Worm (Caenorhabditis elegans): ENCODE measurements around the gene ced-2.

The ced-2 gene

DNA sequence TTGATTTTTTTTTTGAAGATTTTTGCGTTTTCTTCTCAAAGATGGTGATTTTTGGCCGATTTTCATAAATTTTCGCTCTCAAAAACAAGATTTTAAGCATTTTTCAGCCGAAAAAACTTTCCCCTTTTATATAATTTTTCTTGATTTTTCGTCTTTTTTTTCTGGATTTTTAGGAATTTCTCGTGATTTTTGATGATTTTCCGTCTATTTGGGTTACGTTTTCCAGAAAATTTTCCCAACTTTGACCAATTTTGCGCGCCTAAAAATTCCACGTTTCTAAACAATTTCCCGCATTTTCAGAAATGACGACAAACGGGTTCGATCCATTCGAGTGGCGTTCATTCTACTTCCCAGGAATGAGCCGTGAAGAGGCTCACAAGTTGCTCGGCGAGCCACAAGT, at the start of gene ced-2:
Gene ced-2, plus strand, starts transcription at position 301 of the 400 bp plus-strand sequence.
- no peak for TF ChIP-seq nhr-76 (tag; optimal IDR thresholded peaks at IDR 0.05)
- no peak for TF ChIP-seq dmd-8 (GFP tag; IDR thresholded peaks at IDR 0.05)
- no peak for TF ChIP-seq lsy-2 (tag; optimal IDR thresholded peaks at IDR 0.05)
- no peak for TF ChIP-seq daf-8 (GFP tag; IDR thresholded peaks at IDR 0.05)
- no peak for TF ChIP-seq nhr-28 (tag; optimal IDR thresholded peaks at IDR 0.05)
- no peak for TF ChIP-seq hlh-30 (tag; optimal IDR thresholded peaks at IDR 0.05; ENCODE audit: insufficient read depth)
- TF ChIP-seq F49E8.2 (tag; optimal IDR thresholded peaks at IDR 0.05; ENCODE audit: borderline replicate concordance) = no peak
- no peak for TF ChIP-seq spr-1 (tag; optimal IDR thresholded peaks at IDR 0.05)
- no peak for TF ChIP-seq tra-1 (GFP tag; IDR thresholded peaks at IDR 0.05)
- no peak for TF ChIP-seq fkh-10 (GFP tag; optimal IDR thresholded peaks at IDR 0.05)
- TF ChIP-seq nhr-42 (GFP tag; IDR thresholded peaks at IDR 0.05) = no peak
- TF ChIP-seq spr-3 (GFP tag; optimal IDR thresholded peaks at IDR 0.05) = no peak
- no peak for TF ChIP-seq hlh-11 (tag; optimal IDR thresholded peaks at IDR 0.05)
- TF ChIP-seq egl-43 (GFP tag; IDR thresholded peaks at IDR 0.05) = no peak
- no peak for TF ChIP-seq sdz-12 (GFP tag; optimal IDR thresholded peaks at IDR 0.05)

- no peak for TF ChIP-seq skn-1 (tag; optimal IDR thresholded peaks at IDR 0.05)
- TF ChIP-seq nhr-42 (GFP tag; IDR thresholded peaks at IDR 0.05) = no peak
- no peak for TF ChIP-seq fos-1 (tag; optimal IDR thresholded peaks at IDR 0.05)
- peak; percentile 1 for TF ChIP-seq nhr-25 (tag; optimal IDR thresholded peaks at IDR 0.05; ENCODE audit: borderline replicate concordance, insufficient read depth)
- no peak for TF ChIP-seq lin-13 (GFP tag; optimal IDR thresholded peaks at IDR 0.05)
- TF ChIP-seq php-3 (GFP tag; IDR thresholded peaks at IDR 0.05) = no peak
- TF ChIP-seq ceh-62 (tag; optimal IDR thresholded peaks at IDR 0.05) = no peak
- no peak for TF ChIP-seq unc-62 (GFP tag; optimal IDR thresholded peaks at IDR 0.05 in 1 of 2)
- no peak for TF ChIP-seq unc-62 (tag; optimal IDR thresholded peaks at IDR 0.05)
- no peak for TF ChIP-seq ceh-28 (tag; optimal IDR thresholded peaks at IDR 0.05)
- TF ChIP-seq lsy-2 (tag; optimal IDR thresholded peaks at IDR 0.05) = no peak
- TF ChIP-seq hlh-30 (tag; optimal IDR thresholded peaks at IDR 0.05; ENCODE audit: insufficient read depth) = no peak
- TF ChIP-seq dmd-9 (GFP tag; IDR thresholded peaks at IDR 0.05) = no peak
- TF ChIP-seq ceh-82 (tag; optimal IDR thresholded peaks at IDR 0.05) = no peak
- TF ChIP-seq fkh-10 (GFP tag; optimal IDR thresholded peaks at IDR 0.05) = no peak
- no peak for TF ChIP-seq Y105C5A.15 (GFP tag; IDR thresholded peaks at IDR 0.05)
- no peak for TF ChIP-seq nhr-28 (tag; optimal IDR thresholded peaks at IDR 0.05)
- no peak for TF ChIP-seq nhr-11 (tag; optimal IDR thresholded peaks at IDR 0.05)
- no peak for TF ChIP-seq gei-8 (GFP tag; optimal IDR thresholded peaks at IDR 0.05)
- TF ChIP-seq nhr-77 (tag; optimal IDR thresholded peaks at IDR 0.05) = no peak
- TF ChIP-seq hlh-11 (tag; optimal IDR thresholded peaks at IDR 0.05) = no peak
- no peak for TF ChIP-seq ctbp-1 (GFP tag; IDR thresholded peaks at IDR 0.05)
- no peak for TF ChIP-seq Y48G9A.11 (GFP tag; IDR thresholded peaks at IDR 0.05)
- no peak for TF ChIP-seq nhr-48 (tag; optimal IDR thresholded peaks at IDR 0.05)
- TF ChIP-seq aha-1 (tag) = peak; percentile 70
- no peak for TF ChIP-seq dmd-6 (GFP tag; IDR thresholded peaks at IDR 0.05)
- TF ChIP-seq zfp-2 (tag; optimal IDR thresholded peaks at IDR 0.05) = no peak
- TF ChIP-seq vab-7 (GFP tag; IDR thresholded peaks at IDR 0.05) = no peak
- TF ChIP-seq ama-1 (optimal IDR thresholded peaks at IDR 0.05) = peak; percentile 85
- TF ChIP-seq daf-19 (GFP tag; conservative IDR thresholded peaks at IDR 0.05) = no peak
- no peak for TF ChIP-seq ces-1 (GFP tag; optimal IDR thresholded peaks at IDR 0.05)
- TF ChIP-seq nhr-10 (tag; optimal IDR thresholded peaks at IDR 0.05) = no peak
- no peak for TF ChIP-seq cey-2 (tag; optimal IDR thresholded peaks at IDR 0.05; ENCODE audit: borderline replicate concordance, insufficient read depth)
- no peak for TF ChIP-seq tra-1 (GFP tag; IDR thresholded peaks at IDR 0.05)
- TF ChIP-seq hif-1 (tag; optimal IDR thresholded peaks at IDR 0.05) = no peak
- TF ChIP-seq unc-39 (tag; optimal IDR thresholded peaks at IDR 0.05) = no peak
- no peak for TF ChIP-seq pha-4 (GFP tag; IDR thresholded peaks at IDR 0.05)
- no peak for TF ChIP-seq pha-4 (tag; optimal IDR thresholded peaks at IDR 0.05)
- TF ChIP-seq mdl-1 (tag; optimal IDR thresholded peaks at IDR 0.05) = no peak
- no peak for TF ChIP-seq zfp-3 (GFP tag; conservative IDR thresholded peaks at IDR 0.05)
- TF ChIP-seq daf-8 (GFP tag; IDR thresholded peaks at IDR 0.05) = no peak
- TF ChIP-seq snpc-4 (tag; optimal IDR thresholded peaks at IDR 0.05) = no peak
- 0 out of 2 replicates have a peak, but pooled peaks have one; percentile 9 for TF ChIP-seq F26F4.8 (GFP tag; conservative IDR thresholded peaks at IDR 0.05)
Observed at ce11 chrIV:1548457-1548861, 48.7 kb upstream of the ced-2 start, which contains the start of gene col-107. Gene col-107 (plus strand): TSS chrIV:1548721.
